Worm (Caenorhabditis elegans) whole organism, L2 larva: ENCODE results near the gene nhr-226.

ENCODE experiments used
- ama-1 ChIP-seq: fragments of 150-350 bp; optimal IDR thresholded peaks from 2 replicates; lab custom pipeline; 2018; ENCODE audit warnings: inconsistent platforms
- elt-3 ChIP-seq: sonication (generic microtip); optimal IDR thresholded peaks from 2 replicates; lab custom pipeline; 2017; ENCODE audit warnings: missing biosample characterization, missing genetic modification characterization
- nhr-11 ChIP-seq: fragments of 150-350 bp; optimal IDR thresholded peaks from 2 replicates; lab custom pipeline; 2014; ENCODE audit warnings: missing biosample characterization, missing genetic modification characterization
- nhr-237 ChIP-seq: fragments of 150-350 bp; optimal IDR thresholded peaks from 2 replicates; lab custom pipeline; 2014; ENCODE audit warnings: missing biosample characterization, missing genetic modification characterization
- skn-1 ChIP-seq: sonication (generic microtip); optimal IDR thresholded peaks from 2 replicates; lab custom pipeline; 2017; ENCODE audit warnings: missing biosample characterization, missing genetic modification characterization
- unc-39 ChIP-seq: fragments of 150-350 bp; optimal IDR thresholded peaks from 2 replicates; lab custom pipeline; 2014; ENCODE audit warnings: missing biosample characterization, missing genetic modification characterization
- unc-55 ChIP-seq: fragments of 150-350 bp; sonication (generic microtip); optimal IDR thresholded peaks from 3 replicates; lab custom pipeline; 2014; ENCODE audit warnings: missing biosample characterization, missing genetic modification reagents, missing genetic modification characterization

DNA sequence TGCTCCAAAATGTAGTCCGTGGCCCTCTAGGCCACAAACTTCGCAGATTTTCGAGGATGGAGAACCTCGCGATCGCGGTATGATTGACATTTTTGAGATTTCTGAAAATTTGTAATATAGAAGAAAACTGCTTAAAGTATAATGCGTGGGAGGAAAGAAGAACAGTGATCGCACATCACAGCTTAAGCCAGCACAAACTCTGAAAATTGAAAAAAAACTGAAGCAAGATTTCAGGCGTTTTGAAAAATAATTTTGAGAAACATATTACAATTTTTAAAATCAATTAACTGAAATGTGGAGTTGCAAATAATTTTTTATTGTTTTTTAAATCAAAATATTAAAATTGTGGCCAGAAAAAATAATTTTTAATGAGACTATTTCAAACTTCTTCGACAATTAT is 27.7 kb upstream of the nhr-226 start, which contains the start of gene nhr-275:
- no peak for TF ChIP-seq ama-1 (lab: Kevin White, UChicago)
- no peak for TF ChIP-seq skn-1
- no peak for TF ChIP-seq unc-39 (tag; lab: Kevin White, UChicago)
- TF ChIP-seq unc-55 (GFP tag; lab: Kevin White, UChicago), result no peak
- no peak for TF ChIP-seq elt-3 (tag; lab: Kevin White, UChicago)
- no peak for TF ChIP-seq nhr-11 (tag; lab: Kevin White, UChicago)
- no peak for TF ChIP-seq nhr-237 (tag; lab: Kevin White, UChicago)
